Worm (Caenorhabditis elegans): ENCODE results near the gene moc-2.

ce11 chrV:6505339-6505811, 1.4 kb upstream of the moc-2 start, which contains the start of gene W01A11.7:
- TF ChIP-seq egl-27 (tag; optimal IDR thresholded peaks at IDR 0.05) (no peak), nhr-77 (tag; optimal IDR thresholded peaks at IDR 0.05) (no peak), dve-1 (tag; optimal IDR thresholded peaks at IDR 0.05; ENCODE audit: insufficient read depth) (no peak), mdl-1 (tag; optimal IDR thresholded peaks at IDR 0.05) (no peak), nhr-28 (tag; optimal IDR thresholded peaks at IDR 0.05) (no peak), nhr-237 (tag; optimal IDR thresholded peaks at IDR 0.05) (no peak), Y75B8A.6 (GFP tag; IDR thresholded peaks at IDR 0.05) (no peak)

Data from whole organism, L4 larva.